Worm (Caenorhabditis elegans) whole organism, mixed stage, embryonic: ENCODE measurements around the gene Y49G5A.1.

Experiments used
- M03D4.4 ChIP-seq: sonication (generic microtip); optimal IDR thresholded peaks from 2 replicates; lab custom pipeline; 2017; ENCODE audit warnings: mild to moderate bottlenecking, missing genetic modification characterization, missing compliant biosample characterization
- bed-3 ChIP-seq: fragments of 200-800 bp; sonication (Bioruptor generic); optimal IDR thresholded peaks from 3 replicates; lab custom pipeline; 2018; ENCODE audit warnings: mild to moderate bottlenecking, missing genetic modification characterization, moderate library complexity, missing compliant biosample characterization
- blmp-1 ChIP-seq: fragments of 150-350 bp; optimal IDR thresholded peaks from 2 replicates; lab custom pipeline; 2014; ENCODE audit warnings: missing biosample characterization, missing genetic modification characterization
- ceh-39 ChIP-seq: fragments of 150-350 bp; optimal IDR thresholded peaks from 2 replicates; lab custom pipeline; 2014; ENCODE audit warnings: missing biosample characterization, missing genetic modification characterization
- cnd-1 ChIP-seq: fragments of 200-800 bp; sonication (Bioruptor generic); optimal IDR thresholded peaks from 2 replicates; lab custom pipeline; 2018; ENCODE audit warnings: mild to moderate bottlenecking, missing genetic modification characterization, missing compliant biosample characterization
- drap-1 ChIP-seq: fragments of 200-800 bp; sonication (Bioruptor generic); optimal IDR thresholded peaks from 3 replicates; lab custom pipeline; 2018; ENCODE audit warnings: mild to moderate bottlenecking, missing genetic modification characterization, missing compliant biosample characterization
- elt-1 ChIP-seq: sonication (generic microtip); optimal IDR thresholded peaks from 2 replicates; lab custom pipeline; 2017; ENCODE audit warnings: missing genetic modification characterization, mild to moderate bottlenecking, missing compliant biosample characterization, antibody characterized with exemption, moderate library complexity, borderline replicate concordance; ENCODE audit not compliant: insufficient read depth
- elt-3 ChIP-seq: fragments of 150-350 bp; optimal IDR thresholded peaks from 2 replicates; lab custom pipeline; 2014; ENCODE audit warnings: missing biosample characterization, missing genetic modification characterization
- flh-1 ChIP-seq: fragments of 200-800 bp; sonication (Bioruptor generic); optimal IDR thresholded peaks from 2 replicates; lab custom pipeline; 2018; ENCODE audit warnings: mild to moderate bottlenecking, missing genetic modification characterization, moderate library complexity, missing compliant biosample characterization
- lin-13 ChIP-seq: fragments of 150-350 bp; optimal IDR thresholded peaks from 2 replicates; lab custom pipeline; 2014; ENCODE audit warnings: missing biosample characterization, missing genetic modification characterization
- lin-32 ChIP-seq: fragments of 200-800 bp; sonication (Bioruptor generic); optimal IDR thresholded peaks from 2 replicates; lab custom pipeline; 2018; ENCODE audit warnings: mild to moderate bottlenecking, missing genetic modification characterization, missing compliant biosample characterization
- lsy-2 ChIP-seq: fragments of 150-350 bp; optimal IDR thresholded peaks from 2 replicates; lab custom pipeline; 2014; ENCODE audit warnings: missing biosample characterization, missing genetic modification characterization
- mab-5 ChIP-seq: fragments of 150-350 bp; optimal IDR thresholded peaks from 2 replicates; lab custom pipeline; 2014; ENCODE audit warnings: missing biosample characterization, missing genetic modification characterization
- mls-2 ChIP-seq: sonication (generic microtip); optimal IDR thresholded peaks from 2 replicates; lab custom pipeline; 2016; ENCODE audit warnings: mild to moderate bottlenecking, missing genetic modification characterization, moderate library complexity, missing compliant biosample characterization
- nhr-12 ChIP-seq: fragments of 150-350 bp; optimal IDR thresholded peaks from 2 replicates; lab custom pipeline; 2014; ENCODE audit warnings: missing biosample characterization, missing genetic modification characterization
- nhr-2 ChIP-seq: fragments of 150-350 bp; optimal IDR thresholded peaks from 2 replicates; lab custom pipeline; 2014; ENCODE audit warnings: missing biosample characterization, missing genetic modification characterization
- nhr-237 ChIP-seq: fragments of 150-350 bp; optimal IDR thresholded peaks from 2 replicates; lab custom pipeline; 2014; ENCODE audit warnings: missing biosample characterization, missing genetic modification characterization
- nhr-28 ChIP-seq: fragments of 150-350 bp; optimal IDR thresholded peaks from 2 replicates; lab custom pipeline; 2014; ENCODE audit warnings: missing biosample characterization, missing genetic modification characterization
- nhr-76 ChIP-seq: sonication (generic microtip); optimal IDR thresholded peaks from 2 replicates; lab custom pipeline; 2017; ENCODE audit warnings: missing biosample characterization, missing genetic modification characterization
- pha-4 ChIP-seq: fragments of 150-350 bp; optimal IDR thresholded peaks from 2 replicates; lab custom pipeline; 2018; ENCODE audit warnings: missing biosample characterization, missing genetic modification reagents, missing genetic modification characterization
- sem-2 ChIP-seq: fragments of 200-800 bp; sonication (Bioruptor generic); optimal IDR thresholded peaks from 2 replicates; lab custom pipeline; 2018; ENCODE audit warnings: mild to moderate bottlenecking, missing genetic modification characterization, missing compliant biosample characterization
- snpc-4 ChIP-seq: fragments of 150-350 bp; optimal IDR thresholded peaks from 2 replicates; lab custom pipeline; 2014; ENCODE audit warnings: missing biosample characterization, missing genetic modification characterization
- sptf-1 ChIP-seq: sonication (generic microtip); optimal IDR thresholded peaks from 2 replicates; lab custom pipeline; 2017; ENCODE audit warnings: mild to moderate bottlenecking, missing genetic modification characterization, moderate library complexity, missing compliant biosample characterization
- tbx-8 ChIP-seq: fragments of 200-800 bp; sonication (Bioruptor generic); optimal IDR thresholded peaks from 2 replicates; lab custom pipeline; 2018; ENCODE audit warnings: mild to moderate bottlenecking, missing genetic modification characterization, moderate library complexity, missing compliant biosample characterization
- unc-120 ChIP-seq: sonication (generic microtip); optimal IDR thresholded peaks from 2 replicates; lab custom pipeline; 2017; ENCODE audit warnings: missing genetic modification characterization, missing compliant biosample characterization; ENCODE audit not compliant: poor library complexity, severe bottlenecking
- unc-39 ChIP-seq: fragments of 150-350 bp; optimal IDR thresholded peaks from 2 replicates; lab custom pipeline; 2014; ENCODE audit warnings: missing biosample characterization, missing genetic modification characterization
- unc-62 ChIP-seq: fragments of 150-350 bp; optimal IDR thresholded peaks from 2 replicates; lab custom pipeline; 2014; ENCODE audit warnings: missing biosample characterization, missing genetic modification reagents, missing genetic modification characterization
- zip-8 ChIP-seq: fragments of 150-350 bp; optimal IDR thresholded peaks from 2 replicates; lab custom pipeline; 2014; ENCODE audit warnings: missing biosample characterization, missing genetic modification characterization
- ztf-11 ChIP-seq: fragments of 150-350 bp; optimal IDR thresholded peaks from 2 replicates; lab custom pipeline; 2014; ENCODE audit warnings: missing biosample characterization, missing genetic modification characterization

Gene Y49G5A.1

ce11 chrV:5287273-5287672 is at the start of gene Y49G5A.1:
TSS of gene Y49G5A.1 (minus strand) at chrV:5287373.
- TF ChIP-seq lin-13, result no peak
- no peak for TF ChIP-seq nhr-76 (tag; lab: Kevin White, UChicago)
- TF ChIP-seq pha-4, result no peak
- TF ChIP-seq drap-1 (GFP tag; lab: Kevin White, UChicago), result no peak
- TF ChIP-seq unc-120 (tag; lab: Kevin White, UChicago), result no peak
- TF ChIP-seq mab-5 (tag; lab: Kevin White, UChicago), result no peak
- TF ChIP-seq tbx-8 (GFP tag; lab: Kevin White, UChicago), result no peak
- no peak for TF ChIP-seq elt-1 (tag; lab: Kevin White, UChicago)

DNA sequence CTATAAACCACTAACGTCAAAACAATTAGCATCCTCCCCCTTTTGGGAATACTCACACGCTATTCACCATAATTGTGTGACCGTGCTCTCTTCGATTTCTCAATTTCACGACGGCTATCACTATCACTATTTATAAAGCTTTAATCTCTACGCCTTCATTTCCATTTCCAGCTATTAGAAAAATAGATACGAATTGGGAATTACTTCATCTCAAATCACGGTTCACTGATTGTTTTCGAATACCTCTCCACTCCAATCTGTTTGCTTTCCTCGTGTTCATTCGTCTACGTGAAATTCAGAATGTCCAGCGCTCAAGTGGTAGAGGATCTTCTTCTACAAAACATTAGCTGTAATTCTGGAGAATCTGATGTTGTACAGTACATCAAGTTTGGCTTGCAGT is 49.7 kb upstream of the Y49G5A.1 start, which contains the start of gene srg-29:
srg-29 (plus strand) TSS at position 301 of the 400 bp plus-strand sequence.
- TF ChIP-seq unc-39 (tag; lab: Kevin White, UChicago), result no peak
- no peak for TF ChIP-seq nhr-2 (tag; lab: Kevin White, UChicago)
- TF ChIP-seq tbx-8 (GFP tag; lab: Kevin White, UChicago), result no peak
- TF ChIP-seq ztf-11, result no peak
- no peak for TF ChIP-seq flh-1 (GFP tag; lab: Kevin White, UChicago)
- TF ChIP-seq zip-8, result no peak
- no peak for TF ChIP-seq cnd-1 (tag; lab: Kevin White, UChicago)

- TF ChIP-seq bed-3, result no peak
- TF ChIP-seq ztf-11, result no peak
- TF ChIP-seq nhr-76 (tag; lab: Kevin White, UChicago), result no peak
- no peak for TF ChIP-seq drap-1 (GFP tag; lab: Kevin White, UChicago)
- TF ChIP-seq elt-3, result no peak
- TF ChIP-seq nhr-28 (tag; lab: Kevin White, UChicago), result no peak
- TF ChIP-seq lin-13, result no peak
- TF ChIP-seq nhr-12 (tag; lab: Kevin White, UChicago), result no peak
- no peak for TF ChIP-seq unc-39 (tag; lab: Kevin White, UChicago)
These were observed 47.4 kb upstream of the Y49G5A.1 start, which contains the start of gene srg-28 for ce11 chrV:5334588-5334987. TSS of gene srg-28 (plus strand) at chrV:5334888.

DNA sequence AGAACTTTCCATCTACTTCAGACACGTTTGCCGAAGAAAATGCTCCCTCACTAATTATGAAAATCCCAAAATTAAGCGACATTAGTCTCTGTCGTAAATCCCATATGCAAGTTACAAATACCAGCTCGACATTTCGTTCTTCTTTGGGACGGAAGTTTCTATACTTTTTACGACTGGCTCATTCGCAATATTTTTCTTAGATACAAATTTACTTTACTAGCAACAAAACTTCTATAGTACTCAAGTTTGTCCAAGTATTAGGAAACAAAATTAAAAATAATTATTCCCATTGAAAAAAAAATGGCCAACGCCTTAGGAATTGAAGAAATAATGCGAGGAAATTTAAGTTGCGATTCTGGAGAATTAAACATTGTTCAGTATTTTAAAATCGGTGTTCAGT is 43.8 kb upstream of the Y49G5A.1 start, which contains the start of gene srg-26:
srg-26 (plus strand) TSS at position 301 of the 400 bp plus-strand sequence.
- no peak for TF ChIP-seq lin-32 (GFP tag; lab: Kevin White, UChicago)
- no peak for TF ChIP-seq blmp-1 (tag; lab: Kevin White, UChicago)
- no peak for TF ChIP-seq nhr-28 (tag; lab: Kevin White, UChicago)
- TF ChIP-seq sptf-1, result no peak
- no peak for TF ChIP-seq tbx-8 (GFP tag; lab: Kevin White, UChicago)
- no peak for TF ChIP-seq nhr-237
- no peak for TF ChIP-seq ceh-39 (tag; lab: Kevin White, UChicago)
- no peak for TF ChIP-seq unc-39 (tag; lab: Kevin White, UChicago)
- TF ChIP-seq zip-8, result no peak
- no peak for TF ChIP-seq snpc-4
- TF ChIP-seq pha-4, result no peak
- TF ChIP-seq nhr-76 (tag; lab: Kevin White, UChicago), result no peak
- no peak for TF ChIP-seq sem-2 (GFP tag; lab: Kevin White, UChicago)
- TF ChIP-seq mab-5 (tag; lab: Kevin White, UChicago), result no peak

ce11 chrV:5329677-5330266 is 42.6 kb upstream of the Y49G5A.1 start:
- TF ChIP-seq sptf-1, result peak; percentile 63
- no peak for TF ChIP-seq nhr-76 (tag; lab: Kevin White, UChicago)
- peak; percentile 55 for TF ChIP-seq unc-120 (tag; lab: Kevin White, UChicago)

ce11 chrV:5328314-5328713 is 41.1 kb upstream of the Y49G5A.1 start, which contains the start of gene C10G8.8:
TSS of gene C10G8.8 (minus strand) at chrV:5328414.
- TF ChIP-seq ztf-11, result no peak
- TF ChIP-seq cnd-1 (tag; lab: Kevin White, UChicago), result no peak
- no peak for TF ChIP-seq lsy-2
- no peak for TF ChIP-seq snpc-4
- TF ChIP-seq unc-62 (GFP tag; lab: Kevin White, UChicago), result no peak
- no peak for TF ChIP-seq nhr-2 (tag; lab: Kevin White, UChicago)
- no peak for TF ChIP-seq mls-2
- TF ChIP-seq M03D4.4 (tag; lab: Kevin White, UChicago), result no peak
- no peak for TF ChIP-seq drap-1 (GFP tag; lab: Kevin White, UChicago)
- no peak for TF ChIP-seq zip-8
